Fruit fly (Drosophila melanogaster): ENCODE results near the gene CG42818.
A peak's percentile ranks its signal among the peaks of the same experiment; 100 is the strongest.

The CG42818 gene

DNA sequence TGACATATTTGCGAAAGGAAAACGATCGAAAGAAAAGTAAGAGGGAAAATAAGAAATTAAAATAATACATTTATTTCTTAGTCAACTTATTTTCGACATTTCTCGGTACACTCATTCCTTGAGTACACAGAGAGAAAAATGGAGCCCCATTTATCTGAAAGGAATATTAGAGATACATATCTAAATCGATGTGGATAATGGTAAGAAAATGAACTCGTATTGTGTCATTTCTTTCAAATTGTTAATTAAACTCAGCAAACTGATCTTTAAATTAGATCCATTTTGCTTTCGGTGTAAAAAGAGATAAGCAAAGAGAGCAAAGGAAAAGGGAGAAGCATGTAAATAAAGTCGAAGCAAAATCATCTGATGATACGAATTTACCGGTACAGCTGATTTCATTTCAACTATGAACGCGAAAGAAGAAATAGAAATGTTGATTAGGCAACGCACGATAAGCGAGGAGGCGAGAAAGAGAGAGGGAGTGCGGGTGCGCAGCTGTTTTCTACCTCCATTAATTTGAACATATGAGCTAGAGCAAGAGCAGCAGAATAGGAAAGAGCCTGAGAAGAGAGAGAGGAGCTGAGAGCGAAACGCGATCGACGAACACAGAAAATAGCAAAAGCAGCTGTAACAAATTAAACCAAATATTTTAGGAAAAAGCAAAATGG, 44.1 kb downstream of the CG42818 start (continued):
- TF ChIP-seq cad (GFP tag; optimal IDR thresholded peaks at IDR 0.05) (no peak), CG3407 (GFP tag; optimal IDR thresholded peaks at IDR 0.05) (peak; percentile 59), CG12104 (GFP tag; optimal IDR thresholded peaks at IDR 0.05) (peak; percentile 77), bbx (GFP tag; IDR thresholded peaks at IDR 0.05; ENCODE audit: partially characterized antibody) (no peak), Kr (GFP tag; optimal IDR thresholded peaks at IDR 0.05) (peak; percentile 15), slbo (GFP tag; IDR thresholded peaks at IDR 0.05) (no peak), gcm2 (GFP tag; optimal IDR thresholded peaks at IDR 0.05) (peak; percentile 32), Tbp (GFP tag; optimal IDR thresholded peaks at IDR 0.05) (no peak), wek (GFP tag; optimal IDR thresholded peaks at IDR 0.05) (peak; percentile 68), tx (GFP tag; optimal IDR thresholded peaks at IDR 0.05) (peak; percentile 84), CG6791 (GFP tag; IDR thresholded peaks at IDR 0.05; ENCODE audit: partially characterized antibody) (no peak), CG15269 (tag; optimal IDR thresholded peaks at IDR 0.05) (peak; percentile 91), stwl (tag; optimal IDR thresholded peaks at IDR 0.05) (peak; percentile 36), slou (GFP tag; optimal IDR thresholded peaks at IDR 0.05) (peak; percentile 81), CG2712 (tag; optimal IDR thresholded peaks at IDR 0.05) (peak; percentile 93), CG7928 (GFP tag; optimal IDR thresholded peaks at IDR 0.05) (peak; percentile 32), H15 (GFP tag; IDR thresholded peaks at IDR 0.05) (no peak), bab2 (GFP tag; optimal IDR thresholded peaks at IDR 0.05) (peak; percentile 85), bowl (GFP tag; IDR thresholded peaks at IDR 0.05) (no peak), CG18599 (GFP tag; optimal IDR thresholded peaks at IDR 0.05) (peak; percentile 83), croc (GFP tag; conservative IDR thresholded peaks at IDR 0.05) (peak; percentile 82), CG1233 (GFP tag; optimal IDR thresholded peaks at IDR 0.05) (peak; percentile 81), dpn (GFP tag; optimal IDR thresholded peaks at IDR 0.05) (peak; percentile 80 to 86), vfl (GFP tag; optimal IDR thresholded peaks at IDR 0.05) (peak; percentile 79), usp (GFP tag; optimal IDR thresholded peaks at IDR 0.05) (no peak), CG13123 (GFP tag; optimal IDR thresholded peaks at IDR 0.05) (peak; percentile 73), CG9215 (GFP tag; IDR thresholded peaks at IDR 0.05) (no peak), CG12236 (GFP tag; optimal IDR thresholded peaks at IDR 0.05) (peak; percentile 84), repo (GFP tag; optimal IDR thresholded peaks at IDR 0.05) (peak; percentile 67), trem (tag; optimal IDR thresholded peaks at IDR 0.05) (peak; percentile 78), CG13894 (tag; optimal IDR thresholded peaks at IDR 0.05) (peak; percentile 76), CG9727 (GFP tag; optimal IDR thresholded peaks at IDR 0.05) (peak; percentile 77), CG15011 (GFP tag; optimal IDR thresholded peaks at IDR 0.05) (peak; percentile 77), pb (GFP tag; optimal IDR thresholded peaks at IDR 0.05) (peak; percentile 70), Stat92E (GFP tag; optimal IDR thresholded peaks at IDR 0.05) (no peak), hb (GFP tag; IDR thresholded peaks at IDR 0.05; ENCODE audit: partially characterized antibody) (no peak), CG8924 (tag; optimal IDR thresholded peaks at IDR 0.05) (peak; percentile 84), lab (GFP tag; optimal IDR thresholded peaks at IDR 0.05) (peak; percentile 91), odd (GFP tag; optimal IDR thresholded peaks at IDR 0.05) (peak; percentile 24), lilli (GFP tag; optimal IDR thresholded peaks at IDR 0.05) (peak; percentile 86), CG4820 (GFP tag; optimal IDR thresholded peaks at IDR 0.05) (peak; percentile 85), CrebB (tag; optimal IDR thresholded peaks at IDR 0.05) (peak; percentile 73), fru (optimal IDR thresholded peaks at IDR 0.05) (no peak), CG18619 (GFP tag; optimal IDR thresholded peaks at IDR 0.05) (peak; percentile 80), CG17829 (tag; optimal IDR thresholded peaks at IDR 0.05) (peak; percentile 89), en (GFP tag; optimal IDR thresholded peaks at IDR 0.05) (peak; percentile 67), cas (GFP tag; IDR thresholded peaks at IDR 0.05) (no peak), dm (GFP tag; optimal IDR thresholded peaks at IDR 0.05) (peak; percentile 67), kay (GFP tag; optimal IDR thresholded peaks at IDR 0.05) (peak; percentile 83), Hr3 (GFP tag; optimal IDR thresholded peaks at IDR 0.05) (peak; percentile 78)
